In the genomic region with DNA sequence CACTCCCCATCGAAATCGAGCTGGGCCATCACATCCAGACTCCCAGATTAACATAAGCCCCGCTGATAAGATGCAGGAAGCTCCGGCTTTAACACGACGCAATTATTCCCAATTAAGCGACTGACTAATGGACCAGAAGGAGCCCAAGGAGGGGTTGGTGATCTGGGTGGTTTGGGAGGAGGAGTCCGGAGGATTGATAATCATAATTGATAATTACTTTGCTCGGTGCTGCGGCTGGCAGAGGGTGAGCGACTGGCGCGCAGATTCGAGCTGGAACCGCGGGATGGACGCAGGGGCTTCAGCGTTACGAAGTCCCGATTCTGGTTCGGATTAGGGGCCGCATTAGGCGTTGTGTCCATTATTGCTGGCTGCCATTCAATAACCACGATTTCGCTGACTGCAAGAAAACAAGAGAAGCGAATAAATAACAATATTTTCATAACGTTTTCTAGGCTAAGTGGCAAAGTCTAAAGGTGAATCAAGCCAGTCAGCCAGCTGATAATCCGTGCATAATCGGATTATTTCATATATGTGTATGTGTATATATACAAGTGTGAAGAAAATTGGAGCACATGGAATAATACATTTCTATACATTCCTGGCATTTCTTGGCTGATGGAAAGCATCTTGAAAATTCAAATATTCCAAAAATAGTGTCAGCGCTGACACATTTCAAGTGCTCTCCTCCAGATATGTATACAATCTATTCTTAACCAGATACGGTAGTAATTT, we compare ENCODE assay signal across 3 fruit fly cellular contexts.
TF ChIP-seq lines count a peak whose summit lies in the region.

No protein-coding gene starts in this region.

- TF ChIP-seq CTCF in whole organism, embryonic (GFP tag; optimal IDR thresholded peaks at IDR 0.05; lab: Kevin White, UChicago), result no peak

TF ChIP-seq in whole organism, adult, 20 proteins besides CTCF, POLR2A, EP300 and RAD21:
- TF ChIP-seq tj (GFP tag; optimal IDR thresholded peaks at IDR 0.05; lab: Kevin White, UChicago), result peak; percentile 9
- peak in 1 of 2 experiments; percentile 6 for TF ChIP-seq cnc (optimal IDR thresholded peaks at IDR 0.05; lab: Kevin White, UChicago)
- no peak for TF ChIP-seq CG1620 (GFP tag; optimal IDR thresholded peaks at IDR 0.05; lab: Kevin White, UChicago)
- TF ChIP-seq bab1 (GFP tag; optimal IDR thresholded peaks at IDR 0.05; lab: Kevin White, UChicago), result no peak
- no peak for TF ChIP-seq CG14711 (tag; optimal IDR thresholded peaks at IDR 0.05; lab: Kevin White, UChicago)
- TF ChIP-seq Hr96 (GFP tag; optimal IDR thresholded peaks at IDR 0.05; lab: Kevin White, UChicago), result no peak
- TF ChIP-seq pad (GFP tag; optimal IDR thresholded peaks at IDR 0.05; lab: Kevin White, UChicago), result no peak

TF ChIP-seq in whole organism, embryonic, 481 proteins besides CTCF, POLR2A, EP300 and RAD21:
- TF ChIP-seq wor (GFP tag; IDR thresholded peaks at IDR 0.05; lab: Robert Waterston, UW) (no peak), gsb (GFP tag; IDR thresholded peaks at IDR 0.05; lab: Robert Waterston, UW) (no peak), pros (GFP tag; optimal IDR thresholded peaks at IDR 0.05; lab: Kevin White, UChicago) (peak; percentile 30), Ets65A (GFP tag; lab: Kevin White, UChicago) (peak; percentile 76), CG15269 (tag; optimal IDR thresholded peaks at IDR 0.05; lab: Kevin White, UChicago) (no peak), sd (tag; optimal IDR thresholded peaks at IDR 0.05; lab: Kevin White, UChicago) (peak; percentile 97), CG34376 (GFP tag; optimal IDR thresholded peaks at IDR 0.05; lab: Kevin White, UChicago) (peak; percentile 6), CG3726 (GFP tag; IDR thresholded peaks at IDR 0.05; lab: Robert Waterston, UW) (no peak), crol (GFP tag; IDR thresholded peaks at IDR 0.05; lab: Robert Waterston, UW) (0 out of 2 replicates have a peak, but pooled peaks have one; percentile 6), onecut (GFP tag; IDR thresholded peaks at IDR 0.05; lab: Robert Waterston, UW) (no peak), cg (GFP tag; optimal IDR thresholded peaks at IDR 0.05; lab: Kevin White, UChicago) (peak; percentile 7), Mrtf (GFP tag; IDR thresholded peaks at IDR 0.05; lab: Robert Waterston, UW) (no peak), nom (GFP tag; optimal IDR thresholded peaks at IDR 0.05; lab: Kevin White, UChicago) (peak; percentile 15), CG12769 (tag; optimal IDR thresholded peaks at IDR 0.05; lab: Kevin White, UChicago) (peak; percentile 44), tgo (GFP tag; IDR thresholded peaks at IDR 0.05; lab: Robert Waterston, UW) (no peak), Elba2 (GFP tag; optimal IDR thresholded peaks at IDR 0.05; lab: Kevin White, UChicago) (no peak), Med (GFP tag; lab: Kevin White, UChicago) (peak; percentile 16)
TF ChIP-seq in whole organism, embryonic: peak in this region for 9.

TF ChIP-seq in whole organism, prepupa, 60 proteins besides CTCF, POLR2A, EP300 and RAD21:
- TF ChIP-seq CG4318 (GFP tag; optimal IDR thresholded peaks at IDR 0.05; lab: Kevin White, UChicago), result no peak
- TF ChIP-seq eg (GFP tag; IDR thresholded peaks at IDR 0.05; lab: Robert Waterston, UW), result no peak
- no peak for TF ChIP-seq CG7368 (GFP tag; optimal IDR thresholded peaks at IDR 0.05; lab: Kevin White, UChicago)
- no peak for TF ChIP-seq Hr4 (GFP tag; optimal IDR thresholded peaks at IDR 0.05; lab: Kevin White, UChicago)
- TF ChIP-seq Smox (GFP tag; optimal IDR thresholded peaks at IDR 0.05; lab: Kevin White, UChicago), result no peak
- no peak for TF ChIP-seq CG6792 (GFP tag; optimal IDR thresholded peaks at IDR 0.05; lab: Kevin White, UChicago)
- TF ChIP-seq CG6808 (GFP tag; optimal IDR thresholded peaks at IDR 0.05; lab: Kevin White, UChicago), result peak; percentile 9
- no peak for TF ChIP-seq Hr39 (GFP tag; optimal IDR thresholded peaks at IDR 0.05; lab: Kevin White, UChicago)
- no peak for TF ChIP-seq Sox102F (GFP tag; optimal IDR thresholded peaks at IDR 0.05; lab: Kevin White, UChicago)
- no peak for TF ChIP-seq Ets21C (GFP tag; optimal IDR thresholded peaks at IDR 0.05; lab: Kevin White, UChicago)
- TF ChIP-seq dsx (GFP tag; optimal IDR thresholded peaks at IDR 0.05; lab: Kevin White, UChicago; ENCODE audit: poor library complexity, severe bottlenecking), result no peak
- no peak for TF ChIP-seq CG11294 (GFP tag; IDR thresholded peaks at IDR 0.05; lab: Robert Waterston, UW)
- TF ChIP-seq CG11762 (GFP tag; optimal IDR thresholded peaks at IDR 0.05; lab: Kevin White, UChicago; ENCODE audit: insufficient read depth), result no peak
- TF ChIP-seq Eip78C (GFP tag; lab: Kevin White, UChicago), result peak; percentile 8
- TF ChIP-seq CG6163 (GFP tag; IDR thresholded peaks at IDR 0.05; lab: Robert Waterston, UW), result no peak
- TF ChIP-seq svp (GFP tag; lab: Kevin White, UChicago), result peak; percentile 97
- TF ChIP-seq CG8632 (GFP tag; optimal IDR thresholded peaks at IDR 0.05; lab: Kevin White, UChicago), result no peak
- peak in 1 of 2 experiments; percentile 48 for TF ChIP-seq ss (GFP tag; optimal IDR thresholded peaks at IDR 0.05; lab: Kevin White, UChicago)
- no peak for TF ChIP-seq salr (GFP tag; optimal IDR thresholded peaks at IDR 0.05; lab: Kevin White, UChicago)
- no peak for TF ChIP-seq topi (GFP tag; optimal IDR thresholded peaks at IDR 0.05; lab: Kevin White, UChicago)
- no peak for TF ChIP-seq esn (GFP tag; optimal IDR thresholded peaks at IDR 0.05; lab: Kevin White, UChicago)
- TF ChIP-seq Ets96B (tag; optimal IDR thresholded peaks at IDR 0.05; lab: Kevin White, UChicago), result no peak
